Worm (Caenorhabditis elegans) whole organism, L3 larva: Measurements from ENCODE around the gene F13H8.5.

Experiments used
- R02D3.7 ChIP-seq: fragments of 150-350 bp; optimal IDR thresholded peaks from 2 replicates; lab custom pipeline; 2014; ENCODE audit warnings: missing biosample characterization, missing genetic modification characterization
- ZK546.5 ChIP-seq: sonication (generic microtip); optimal IDR thresholded peaks from 2 replicates; lab custom pipeline; 2017; ENCODE audit warnings: missing biosample characterization, missing genetic modification characterization
- aly-2 ChIP-seq: fragments of 150-350 bp; optimal IDR thresholded peaks from 2 replicates; lab custom pipeline; 2014; ENCODE audit warnings: missing biosample characterization, missing genetic modification characterization
- ama-1 ChIP-seq: fragments of 150-350 bp; optimal IDR thresholded peaks from 2 replicates; lab custom pipeline; 2018
- ceh-16 ChIP-seq: sonication (generic microtip); optimal IDR thresholded peaks from 2 replicates; lab custom pipeline; 2017; ENCODE audit warnings: missing biosample characterization, missing genetic modification characterization
- ceh-28 ChIP-seq: fragments of 150-350 bp; optimal IDR thresholded peaks from 2 replicates; lab custom pipeline; 2014; ENCODE audit warnings: missing biosample characterization, missing genetic modification reagents, missing genetic modification characterization
- ceh-82 ChIP-seq: fragments of 150-350 bp; optimal IDR thresholded peaks from 2 replicates; lab custom pipeline; 2014; ENCODE audit warnings: missing biosample characterization, missing genetic modification characterization
- ceh-9 ChIP-seq: sonication (generic microtip); optimal IDR thresholded peaks from 2 replicates; lab custom pipeline; 2018; ENCODE audit warnings: missing biosample characterization, missing genetic modification characterization
- daf-12 ChIP-seq: fragments of 150-350 bp; optimal IDR thresholded peaks from 2 replicates; lab custom pipeline; 2014; ENCODE audit warnings: missing biosample characterization, missing genetic modification reagents, missing genetic modification characterization
- egl-27 ChIP-seq: sonication (generic microtip); optimal IDR thresholded peaks from 4 replicates; lab custom pipeline; 2017; ENCODE audit warnings: missing biosample characterization, missing genetic modification reagents, missing genetic modification characterization
- egl-5 ChIP-seq: fragments of 150-350 bp; optimal IDR thresholded peaks from 2 replicates; lab custom pipeline; 2017; ENCODE audit warnings: missing biosample characterization, missing genetic modification reagents, missing genetic modification characterization, inconsistent platforms
- elt-1 ChIP-seq: fragments of 150-350 bp; optimal IDR thresholded peaks from 2 replicates; lab custom pipeline; 2014; ENCODE audit warnings: missing biosample characterization, missing genetic modification characterization
- elt-2 ChIP-seq: sonication (generic microtip); optimal IDR thresholded peaks from 2 replicates; lab custom pipeline; 2016; ENCODE audit warnings: missing genetic modification reagents, mild to moderate bottlenecking, missing genetic modification characterization, missing compliant biosample characterization
- elt-3 ChIP-seq, 3 experiments: fragments of 150-350 bp in 1 of 3; sonication (generic microtip) in 2 of 3; optimal IDR thresholded peaks; 2 replicates in 2 of 3; 4 replicates in 1 of 3; lab custom pipeline; 2014 to 2017; ENCODE audit warnings: missing biosample characterization in 3 of 3, missing genetic modification characterization in 3 of 3
- eor-1 ChIP-seq, 2 experiments: fragments of 150-350 bp; optimal IDR thresholded peaks; 2 replicates each; lab custom pipeline; 2014 to 2018; ENCODE audit warnings: missing biosample characterization in 2 of 2, missing genetic modification characterization in 2 of 2
- fkh-10 ChIP-seq: sonication (generic microtip); optimal IDR thresholded peaks from 2 replicates; lab custom pipeline; 2017; ENCODE audit warnings: missing biosample characterization, missing genetic modification reagents, missing genetic modification characterization
- fkh-2 ChIP-seq: fragments of 150-350 bp; optimal IDR thresholded peaks from 2 replicates; lab custom pipeline; 2014; ENCODE audit warnings: missing biosample characterization, missing genetic modification reagents, missing genetic modification characterization
- fos-1 ChIP-seq: fragments of 150-350 bp; optimal IDR thresholded peaks from 2 replicates; lab custom pipeline; 2014; ENCODE audit warnings: missing biosample characterization, missing genetic modification characterization
- hmg-11 ChIP-seq: sonication (generic microtip); optimal IDR thresholded peaks from 2 replicates; lab custom pipeline; 2016; ENCODE audit warnings: missing genetic modification characterization, missing compliant biosample characterization
- jun-1 ChIP-seq: fragments of 150-350 bp; optimal IDR thresholded peaks from 2 replicates; lab custom pipeline; 2014; ENCODE audit warnings: missing biosample characterization, missing genetic modification reagents, missing genetic modification characterization
- lin-15B ChIP-seq: fragments of 150-350 bp; optimal IDR thresholded peaks from 2 replicates; lab custom pipeline; 2014; ENCODE audit warnings: missing biosample characterization, missing genetic modification characterization
- lin-39 ChIP-seq: fragments of 150-350 bp; optimal IDR thresholded peaks from 2 replicates; lab custom pipeline; 2018; ENCODE audit warnings: missing biosample characterization, missing genetic modification reagents, missing genetic modification characterization
- lsy-12 ChIP-seq: sonication (generic microtip); optimal IDR thresholded peaks from 2 replicates; lab custom pipeline; 2016; ENCODE audit warnings: mild to moderate bottlenecking, missing genetic modification characterization, missing compliant biosample characterization
- mdl-1 ChIP-seq: fragments of 150-350 bp; optimal IDR thresholded peaks from 2 replicates; lab custom pipeline; 2014; ENCODE audit warnings: missing biosample characterization, missing genetic modification characterization
- mml-1 ChIP-seq: fragments of 150-350 bp; sonication (generic microtip); optimal IDR thresholded peaks from 3 replicates; lab custom pipeline; 2014; ENCODE audit warnings: missing biosample characterization, missing genetic modification characterization
- nfya-1 ChIP-seq: sonication (generic microtip); optimal IDR thresholded peaks from 2 replicates; lab custom pipeline; 2017; ENCODE audit warnings: missing genetic modification characterization, mild to moderate bottlenecking, missing compliant biosample characterization, antibody characterized with exemption, moderate library complexity; ENCODE audit not compliant: insufficient read depth
- nhr-11 ChIP-seq: fragments of 150-350 bp; optimal IDR thresholded peaks from 2 replicates; lab custom pipeline; 2014; ENCODE audit warnings: missing biosample characterization, missing genetic modification characterization
- nhr-12 ChIP-seq: fragments of 150-350 bp; optimal IDR thresholded peaks from 2 replicates; lab custom pipeline; 2014; ENCODE audit warnings: missing biosample characterization, missing genetic modification characterization
- nhr-23 ChIP-seq: fragments of 150-350 bp; optimal IDR thresholded peaks from 2 replicates; lab custom pipeline; 2014; ENCODE audit warnings: missing biosample characterization, missing genetic modification reagents, missing genetic modification characterization
- nhr-237 ChIP-seq: fragments of 150-350 bp; optimal IDR thresholded peaks from 2 replicates; lab custom pipeline; 2014; ENCODE audit warnings: missing biosample characterization, missing genetic modification characterization
- nhr-25 ChIP-seq: sonication (generic microtip); optimal IDR thresholded peaks from 2 replicates; lab custom pipeline; 2017; ENCODE audit warnings: missing biosample characterization, missing genetic modification characterization
- nhr-28 ChIP-seq: fragments of 150-350 bp; optimal IDR thresholded peaks from 2 replicates; lab custom pipeline; 2014; ENCODE audit warnings: missing biosample characterization, missing genetic modification characterization
- nhr-43 ChIP-seq: sonication (generic microtip); optimal IDR thresholded peaks from 2 replicates; lab custom pipeline; 2016; ENCODE audit warnings: mild to moderate bottlenecking, missing genetic modification characterization, missing compliant biosample characterization; ENCODE audit not compliant: poor library complexity, severe bottlenecking
- nhr-67 ChIP-seq: fragments of 150-350 bp; optimal IDR thresholded peaks from 2 replicates; lab custom pipeline; 2014; ENCODE audit warnings: missing biosample characterization, missing genetic modification characterization
- nhr-76 ChIP-seq: fragments of 150-350 bp; sonication (generic microtip); optimal IDR thresholded peaks from 5 replicates; lab custom pipeline; 2014; ENCODE audit warnings: missing biosample characterization, missing genetic modification characterization
- nhr-77 ChIP-seq: fragments of 150-350 bp; optimal IDR thresholded peaks from 2 replicates; lab custom pipeline; 2014; ENCODE audit warnings: missing biosample characterization, missing genetic modification characterization
- pha-4 ChIP-seq: fragments of 150-350 bp; optimal IDR thresholded peaks from 2 replicates; lab custom pipeline; 2014; ENCODE audit warnings: missing biosample characterization, missing genetic modification reagents, missing genetic modification characterization
- pqm-1 ChIP-seq: fragments of 150-350 bp; optimal IDR thresholded peaks from 2 replicates; lab custom pipeline; 2017; ENCODE audit warnings: missing biosample characterization, missing genetic modification characterization, inconsistent platforms
- sea-2 ChIP-seq: fragments of 150-350 bp; sonication (generic microtip); optimal IDR thresholded peaks from 4 replicates; lab custom pipeline; 2014; ENCODE audit warnings: missing biosample characterization, missing genetic modification reagents, missing genetic modification characterization
- skn-1 ChIP-seq: fragments of 150-350 bp; optimal IDR thresholded peaks from 2 replicates; lab custom pipeline; 2014; ENCODE audit warnings: missing biosample characterization, missing genetic modification characterization
- snpc-4 ChIP-seq: fragments of 150-350 bp; optimal IDR thresholded peaks from 2 replicates; lab custom pipeline; 2014; ENCODE audit warnings: missing biosample characterization, missing genetic modification characterization
- tbx-2 ChIP-seq: sonication (generic microtip); optimal IDR thresholded peaks from 2 replicates; lab custom pipeline; 2016; ENCODE audit warnings: mild to moderate bottlenecking, missing genetic modification characterization, missing compliant biosample characterization
- unc-39 ChIP-seq: sonication (generic microtip); optimal IDR thresholded peaks from 4 replicates; lab custom pipeline; 2017; ENCODE audit warnings: missing biosample characterization, missing genetic modification characterization
- unc-62 ChIP-seq: fragments of 150-350 bp; sonication (generic microtip); optimal IDR thresholded peaks from 4 replicates; lab custom pipeline; 2014; ENCODE audit warnings: missing biosample characterization, missing genetic modification reagents, missing genetic modification characterization
- zag-1 ChIP-seq: fragments of 150-350 bp; optimal IDR thresholded peaks from 2 replicates; lab custom pipeline; 2014; ENCODE audit warnings: missing biosample characterization, missing genetic modification characterization
- ztf-11 ChIP-seq: fragments of 150-350 bp; optimal IDR thresholded peaks from 2 replicates; lab custom pipeline; 2014; ENCODE audit warnings: missing biosample characterization, missing genetic modification characterization
- ztf-4 ChIP-seq: fragments of 150-350 bp; optimal IDR thresholded peaks from 2 replicates; lab custom pipeline; 2014; ENCODE audit warnings: missing biosample characterization, missing genetic modification characterization

Gene F13H8.5

DNA sequence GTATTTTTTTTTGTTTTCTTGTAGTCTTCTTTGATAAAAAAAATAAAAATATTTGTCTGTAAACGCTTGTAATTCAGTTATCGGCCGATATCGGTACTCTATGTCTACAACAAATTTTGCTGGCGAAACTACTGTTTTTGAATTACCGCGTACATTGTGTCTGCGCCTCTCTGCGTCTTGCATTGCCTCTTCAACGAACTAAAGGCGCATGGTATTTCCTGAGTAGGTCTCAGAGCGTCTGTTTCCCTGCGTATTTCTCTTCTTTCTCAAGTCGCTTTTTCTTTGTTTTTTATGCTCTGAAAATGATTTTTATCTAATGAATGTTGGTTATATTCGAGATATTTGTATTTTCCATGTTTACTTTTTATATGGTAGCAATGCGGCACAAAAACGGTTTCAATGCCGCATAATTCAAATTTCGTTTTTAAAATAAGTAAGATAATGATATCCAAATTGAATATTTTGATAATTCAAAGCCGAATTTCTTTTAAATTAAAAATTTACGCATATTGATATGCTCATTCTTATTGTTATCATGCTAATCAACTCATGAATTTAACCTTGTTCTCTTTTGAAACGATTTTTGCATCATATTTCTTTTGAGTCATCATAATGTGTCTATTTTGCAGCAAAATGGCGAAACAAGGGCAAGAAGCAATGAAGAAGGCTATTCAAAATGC lies 5.0 kb downstream of the F13H8.5 start, which contains the start of gene phb-2:
Gene phb-2 (plus strand): TSS at position 630 of the 680 bp plus-strand sequence.
- peak; percentile 72 for TF ChIP-seq skn-1 (tag; lab: Kevin White, UChicago)
- no peak for TF ChIP-seq ceh-16 (tag; lab: Kevin White, UChicago)
- peak; percentile 79 for TF ChIP-seq snpc-4
- TF ChIP-seq ama-1, result peak; percentile 76
- no peak for TF ChIP-seq fos-1
- TF ChIP-seq pqm-1, result peak; percentile 11
- TF ChIP-seq nhr-25 (tag; lab: Kevin White, UChicago), result peak; percentile 88
- TF ChIP-seq elt-2 (tag; lab: Kevin White, UChicago), result peak; percentile 51
- no peak for TF ChIP-seq mml-1 (tag; lab: Kevin White, UChicago)
- TF ChIP-seq fkh-2 (tag; lab: Kevin White, UChicago), result no peak
- TF ChIP-seq nhr-67 (tag; lab: Kevin White, UChicago), result no peak
- no peak for TF ChIP-seq nhr-237
- TF ChIP-seq egl-27, result peak; percentile 8
- peak; percentile 20 for TF ChIP-seq R02D3.7 (tag; lab: Kevin White, UChicago)
- TF ChIP-seq daf-12 (tag; lab: Kevin White, UChicago), result no peak
- TF ChIP-seq aly-2 (tag; lab: Kevin White, UChicago), result no peak
- TF ChIP-seq ZK546.5, result no peak
- TF ChIP-seq unc-39 (tag; lab: Kevin White, UChicago), result no peak
- no peak for TF ChIP-seq tbx-2
- TF ChIP-seq jun-1 (tag; lab: Kevin White, UChicago), result peak; percentile 18
- peak; percentile 6 for TF ChIP-seq ceh-82 (tag; lab: Kevin White, UChicago)
- TF ChIP-seq nhr-11 (tag; lab: Kevin White, UChicago), result peak; percentile 53
- peak; percentile 90 for TF ChIP-seq nfya-1
- TF ChIP-seq lsy-12 (tag; lab: Kevin White, UChicago), result no peak
- TF ChIP-seq ztf-4 (tag; lab: Kevin White, UChicago), result no peak
- TF ChIP-seq ceh-9 (tag; lab: Kevin White, UChicago), result no peak
- no peak for TF ChIP-seq ztf-11
- TF ChIP-seq zag-1, result no peak
- TF ChIP-seq hmg-11 (tag; lab: Kevin White, UChicago), result peak; percentile 71
- TF ChIP-seq unc-62 (GFP tag; lab: Kevin White, UChicago), result no peak
- peak in 1 of 3 experiments; percentile 4 for TF ChIP-seq elt-3 (tag; optimal IDR thresholded peaks at IDR 0.05; lab: Kevin White, UChicago)
- no peak for TF ChIP-seq eor-1 (tag; optimal IDR thresholded peaks at IDR 0.05; lab: Kevin White, UChicago)
- peak; percentile 53 for TF ChIP-seq nhr-43 (tag; lab: Kevin White, UChicago)
- peak; percentile 53 for TF ChIP-seq ceh-28 (tag; lab: Kevin White, UChicago)
- peak; percentile 77 for TF ChIP-seq nhr-23 (tag; lab: Kevin White, UChicago)
- TF ChIP-seq mdl-1 (tag; lab: Kevin White, UChicago), result no peak
- peak; percentile 84 for TF ChIP-seq lin-15B
- TF ChIP-seq pha-4 (tag; lab: Kevin White, UChicago), result peak; percentile 94
- no peak for TF ChIP-seq nhr-12 (tag; lab: Kevin White, UChicago)
- no peak for TF ChIP-seq nhr-76 (tag; lab: Kevin White, UChicago)
- TF ChIP-seq lin-39 (tag; lab: Kevin White, UChicago), result peak; percentile 91
- peak; percentile 89 for TF ChIP-seq egl-5 (tag; lab: Kevin White, UChicago)
- no peak for TF ChIP-seq nhr-28
- no peak for TF ChIP-seq elt-1 (tag; lab: Kevin White, UChicago)
- no peak for TF ChIP-seq sea-2 (GFP tag; lab: Kevin White, UChicago)

DNA sequence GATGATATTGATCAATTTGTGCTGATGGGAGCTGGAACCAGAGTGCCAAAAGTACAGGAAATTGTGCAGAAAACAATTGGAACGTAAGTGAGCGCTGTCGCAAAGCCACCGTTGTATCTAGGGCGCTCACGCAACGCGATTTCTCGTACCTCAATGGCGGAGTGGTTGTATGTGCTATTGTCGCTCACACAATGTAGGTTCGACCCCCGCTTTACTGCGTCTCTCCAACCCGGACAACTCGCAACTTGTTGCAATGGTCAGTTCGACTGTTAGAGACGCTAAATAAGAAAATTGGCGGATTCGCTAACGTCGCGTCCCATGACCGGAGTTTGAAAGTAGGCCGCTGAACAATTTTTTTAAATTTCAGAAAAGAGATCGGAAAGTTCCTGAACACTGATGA lies 7.4 kb downstream of the F13H8.5 start:
- TF ChIP-seq pqm-1 (peak; percentile 24), elt-1 (tag; lab: Kevin White, UChicago) (no peak), ceh-16 (tag; lab: Kevin White, UChicago) (no peak), fos-1 (no peak), fkh-2 (tag; lab: Kevin White, UChicago) (no peak), aly-2 (tag; lab: Kevin White, UChicago) (no peak), nhr-12 (tag; lab: Kevin White, UChicago) (no peak), lin-15B (peak; percentile 2), fkh-10 (GFP tag; lab: Kevin White, UChicago) (no peak), skn-1 (tag; lab: Kevin White, UChicago) (no peak), tbx-2 (peak; percentile 19), nfya-1 (peak; percentile 59), ama-1 (no peak), jun-1 (tag; lab: Kevin White, UChicago) (no peak), daf-12 (tag; lab: Kevin White, UChicago) (no peak), nhr-25 (tag; lab: Kevin White, UChicago) (peak; percentile 18), mml-1 (tag; lab: Kevin White, UChicago) (no peak), sea-2 (GFP tag; lab: Kevin White, UChicago) (no peak), ztf-11 (no peak), elt-2 (tag; lab: Kevin White, UChicago) (peak; percentile 21), nhr-43 (tag; lab: Kevin White, UChicago) (peak; percentile 70), nhr-67 (tag; lab: Kevin White, UChicago) (no peak), nhr-23 (tag; lab: Kevin White, UChicago) (peak; percentile 59), mdl-1 (tag; lab: Kevin White, UChicago) (no peak), nhr-77 (no peak), egl-27 (no peak), egl-5 (tag; lab: Kevin White, UChicago) (no peak), pha-4 (tag; lab: Kevin White, UChicago) (peak; percentile 85), ceh-82 (tag; lab: Kevin White, UChicago) (no peak), lin-39 (tag; lab: Kevin White, UChicago) (peak; percentile 82), nhr-11 (tag; lab: Kevin White, UChicago) (no peak), nhr-237 (no peak), elt-3 (tag; optimal IDR thresholded peaks at IDR 0.05; lab: Kevin White, UChicago) (no peak), lsy-12 (tag; lab: Kevin White, UChicago) (no peak)
